Worm (Caenorhabditis elegans): Measurements from ENCODE around the gene gly-6.

DNA sequence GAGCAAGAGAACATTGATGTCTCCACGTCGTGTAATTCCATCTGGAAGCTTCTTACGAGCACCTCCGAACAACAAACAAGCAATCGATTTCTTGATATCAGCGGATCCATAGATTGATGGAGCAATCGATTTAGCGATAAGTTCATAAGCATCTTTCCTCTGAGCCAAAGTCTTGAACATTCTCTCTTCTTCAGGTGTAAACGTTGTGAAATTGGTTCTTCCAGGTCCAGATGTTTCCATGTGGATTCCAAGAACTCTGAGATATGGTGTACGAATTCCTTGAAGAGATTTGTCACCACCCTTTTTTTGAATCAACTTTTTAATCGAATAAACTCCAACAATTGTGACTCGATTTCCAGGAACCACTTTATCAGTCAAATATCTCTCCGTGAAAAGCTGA, 41.1 kb downstream of the gly-6 start:
- TF ChIP-seq pha-4 (tag; optimal IDR thresholded peaks at IDR 0.05), result no peak
- no peak for TF ChIP-seq ama-1 (optimal IDR thresholded peaks at IDR 0.05)
- no peak for TF ChIP-seq ceh-31 (tag; optimal IDR thresholded peaks at IDR 0.05)
- TF ChIP-seq sox-2 (GFP tag; IDR thresholded peaks at IDR 0.05), result no peak
